Worm (Caenorhabditis elegans) whole organism, L4 larva: Measurements from ENCODE around the gene R160.13.

Source experiments
- ZK546.5 ChIP-seq, 2 experiments: sonication (generic microtip); optimal IDR thresholded peaks; 2 replicates each; lab custom pipeline; 2017; ENCODE audit warnings: missing biosample characterization in 2 of 2, missing genetic modification characterization in 2 of 2
- daf-8 ChIP-seq: fragments of 200-800 bp; sonication (Bioruptor generic); IDR thresholded peaks from 2 replicates; pipeline ENCODE4 v1.3.6; 2022; ENCODE audit warnings: missing genetic modification characterization, missing compliant biosample characterization
- dmd-8 ChIP-seq: fragments of 200-800 bp; sonication (Bioruptor generic); IDR thresholded peaks from 2 replicates; pipeline ENCODE4 v1.3.6; 2022; ENCODE audit warnings: missing genetic modification characterization, missing compliant biosample characterization
- lin-13 ChIP-seq: fragments of 150-350 bp; optimal IDR thresholded peaks from 2 replicates; lab custom pipeline; 2014; ENCODE audit warnings: missing biosample characterization, missing genetic modification reagents, missing genetic modification characterization
- nhr-25 ChIP-seq: sonication (generic microtip); optimal IDR thresholded peaks from 2 replicates; lab custom pipeline; 2017; ENCODE audit warnings: missing genetic modification characterization, mild to moderate bottlenecking, missing compliant biosample characterization, antibody characterized with exemption, moderate library complexity, borderline replicate concordance; ENCODE audit not compliant: insufficient read depth
- pqm-1 ChIP-seq: sonication (generic microtip); optimal IDR thresholded peaks from 2 replicates; lab custom pipeline; 2017; ENCODE audit warnings: missing biosample characterization, missing genetic modification characterization
- spr-3 ChIP-seq: fragments of 200-800 bp; sonication (Bioruptor generic); optimal IDR thresholded peaks from 2 replicates; lab custom pipeline; 2018; ENCODE audit warnings: mild to moderate bottlenecking, missing genetic modification characterization, missing compliant biosample characterization
- tra-1 ChIP-seq: fragments of 200-800 bp; sonication (Bioruptor generic); IDR thresholded peaks from 2 replicates; pipeline ENCODE4 v1.3.6; 2022; ENCODE audit warnings: missing genetic modification reagents, missing genetic modification characterization, missing compliant biosample characterization
- unc-39 ChIP-seq: sonication (generic microtip); optimal IDR thresholded peaks from 2 replicates; lab custom pipeline; 2017; ENCODE audit warnings: missing biosample characterization, missing genetic modification characterization
- unc-62 ChIP-seq, 3 experiments: fragments of 150-350 bp in 1 of 3; sonication (generic microtip); optimal IDR thresholded peaks in 2 of 3; peaks in 1 of 3; 1 replicate in 1 of 3; 2 replicates in 2 of 3; lab custom pipeline; 2014 to 2017; ENCODE audit warnings: missing biosample characterization in 3 of 3, missing genetic modification characterization in 3 of 3, missing genetic modification reagents in 3 of 3, missing genotype in 1 of 3
- ztf-11 ChIP-seq: fragments of 150-350 bp; optimal IDR thresholded peaks from 2 replicates; lab custom pipeline; 2014; ENCODE audit warnings: missing biosample characterization, missing genetic modification characterization

- TF ChIP-seq tra-1 (GFP tag; lab: Robert Waterston, UW), result no peak
- no peak for TF ChIP-seq unc-39
- TF ChIP-seq dmd-8, result no peak
- TF ChIP-seq nhr-25 (tag; lab: Kevin White, UChicago), result no peak
- TF ChIP-seq unc-62 (GFP tag; optimal IDR thresholded peaks at IDR 0.05 in 1 of 2; lab: Kevin White, UChicago), result no peak
- no peak for TF ChIP-seq unc-62 (tag; optimal IDR thresholded peaks at IDR 0.05; lab: Kevin White, UChicago)
- TF ChIP-seq ZK546.5 (tag; optimal IDR thresholded peaks at IDR 0.05; lab: Kevin White, UChicago), result no peak
- no peak for TF ChIP-seq pqm-1 (tag; lab: Kevin White, UChicago)
- no peak for TF ChIP-seq spr-3 (GFP tag; lab: Kevin White, UChicago)
- no peak for TF ChIP-seq daf-8
- no peak for TF ChIP-seq ztf-11
- TF ChIP-seq lin-13 (GFP tag; lab: Kevin White, UChicago), result no peak
These were observed 20.4 kb upstream of the R160.13 start for ce11 chrX:4391680-4392079.
